Worm (Caenorhabditis elegans) whole organism, late embryonic: ENCODE data around the gene srz-18.

Experiments used
- ceh-2 ChIP-seq: sonication (generic microtip); optimal IDR thresholded peaks from 2 replicates; lab custom pipeline; 2016; ENCODE audit warnings: missing genotype, missing genetic modification characterization, missing compliant biosample characterization
- dve-1 ChIP-seq: sonication (generic microtip); optimal IDR thresholded peaks from 2 replicates; lab custom pipeline; 2017; ENCODE audit warnings: antibody characterized with exemption, mild to moderate bottlenecking, missing genetic modification characterization, missing compliant biosample characterization
- fkh-10 ChIP-seq: fragments of 150-350 bp; optimal IDR thresholded peaks from 2 replicates; lab custom pipeline; 2014; ENCODE audit warnings: missing biosample characterization, missing genetic modification reagents, missing genetic modification characterization
- sdc-2 ChIP-seq: sonication (generic microtip); optimal IDR thresholded peaks from 2 replicates; lab custom pipeline; 2016; ENCODE audit warnings: missing genotype, missing genetic modification characterization, missing compliant biosample characterization
- tbx-2 ChIP-seq: sonication (generic microtip); optimal IDR thresholded peaks from 2 replicates; lab custom pipeline; 2016; ENCODE audit warnings: missing genetic modification characterization, missing compliant biosample characterization
- zip-5 ChIP-seq: sonication (generic microtip); optimal IDR thresholded peaks from 2 replicates; lab custom pipeline; 2016; ENCODE audit warnings: missing genetic modification characterization, missing compliant biosample characterization

ce11 chrV:20655174-20655573 is 28.7 kb downstream of the srz-18 start:
- TF ChIP-seq zip-5, result no peak
- TF ChIP-seq fkh-10 (GFP tag; lab: Kevin White, UChicago), result no peak
- TF ChIP-seq ceh-2 (tag; lab: Kevin White, UChicago), result no peak
- TF ChIP-seq sdc-2 (tag; lab: Kevin White, UChicago), result no peak
- no peak for TF ChIP-seq tbx-2 (tag; lab: Kevin White, UChicago)
- TF ChIP-seq dve-1 (tag; lab: Kevin White, UChicago), result no peak
